Worm (Caenorhabditis elegans): ENCODE results near the gene dyf-17.

dyf-17 gene

ce11 chrV:19131848-19132401 lies 4.6 kb downstream of the dyf-17 start:
- TF ChIP-seq ZK185.1 (tag; optimal IDR thresholded peaks at IDR 0.05; ENCODE audit: poor library complexity, severe bottlenecking) = no peak
- TF ChIP-seq bed-2 (GFP tag; IDR thresholded peaks at IDR 0.05) = no peak
- no peak for TF ChIP-seq nhr-80 (tag; optimal IDR thresholded peaks at IDR 0.05)
- TF ChIP-seq dox-1 (GFP tag; IDR thresholded peaks at IDR 0.05) = no peak
- TF ChIP-seq D2030.7 (GFP tag; IDR thresholded peaks at IDR 0.05) = no peak
- TF ChIP-seq C06A6.2 (GFP tag; conservative IDR thresholded peaks at IDR 0.05) = no peak
- TF ChIP-seq T07F8.4 (tag; optimal IDR thresholded peaks at IDR 0.05) = no peak
- no peak for TF ChIP-seq egrh-3 (GFP tag; IDR thresholded peaks at IDR 0.05)
- no peak for TF ChIP-seq let-526 (GFP tag; IDR thresholded peaks at IDR 0.05)
- no peak for TF ChIP-seq unc-62 (GFP tag; optimal IDR thresholded peaks at IDR 0.05)
- TF ChIP-seq ama-1 (optimal IDR thresholded peaks at IDR 0.05) = no peak
- TF ChIP-seq ama-1 (GFP tag; optimal IDR thresholded peaks at IDR 0.05) = no peak
- no peak for TF ChIP-seq mcd-1 (GFP tag; IDR thresholded peaks at IDR 0.05)
- no peak for TF ChIP-seq tbx-9 (tag; optimal IDR thresholded peaks at IDR 0.05; ENCODE audit: borderline replicate concordance)
- no peak for TF ChIP-seq F39B2.1 (GFP tag; IDR thresholded peaks at IDR 0.05)
- TF ChIP-seq ztf-25 (GFP tag; IDR thresholded peaks at IDR 0.05) = no peak

- TF ChIP-seq dpl-1 (GFP tag; optimal IDR thresholded peaks at IDR 0.05) (peak; percentile 26), sdz-38 (tag; optimal IDR thresholded peaks at IDR 0.05) (no peak), madf-8 (GFP tag; conservative IDR thresholded peaks at IDR 0.05) (peak; percentile 36), B0035.1 (tag; optimal IDR thresholded peaks at IDR 0.05) (no peak), lsy-27 (tag; optimal IDR thresholded peaks at IDR 0.05; ENCODE audit: borderline replicate concordance, insufficient read depth) (no peak), egl-18 (GFP tag; IDR thresholded peaks at IDR 0.05) (no peak), efl-1 (GFP tag; optimal IDR thresholded peaks at IDR 0.05) (peak; percentile 66)
Observed at ce11 chrV:19133507-19133906, 6.2 kb downstream of the dyf-17 start, which contains the start of gene Y39B6A.10. Gene Y39B6A.10, minus strand, starts transcription at chrV:19133607.

ce11 chrV:19136206-19136605 lies 8.9 kb downstream of the dyf-17 start, which contains the start of gene Y39B6A.9:
Gene Y39B6A.9, plus strand, starts transcription at chrV:19136506.
- TF ChIP-seq dpff-1 (tag; optimal IDR thresholded peaks at IDR 0.05) (no peak), nhr-179 (tag; optimal IDR thresholded peaks at IDR 0.05) (no peak), attf-5 (GFP tag; optimal IDR thresholded peaks at IDR 0.05) (no peak), mxl-1 (tag; optimal IDR thresholded peaks at IDR 0.05) (no peak), aptf-2 (GFP tag; conservative IDR thresholded peaks at IDR 0.05) (no peak), ceh-40 (GFP tag; IDR thresholded peaks at IDR 0.05) (no peak), unc-130 (GFP tag; optimal IDR thresholded peaks at IDR 0.05) (no peak), nhr-120 (GFP tag; IDR thresholded peaks at IDR 0.05) (no peak), madf-10 (tag; optimal IDR thresholded peaks at IDR 0.05) (no peak), hsf-1 (GFP tag; IDR thresholded peaks at IDR 0.05) (no peak), B0261.1 (tag; optimal IDR thresholded peaks at IDR 0.05) (no peak), ets-4 (GFP tag; optimal IDR thresholded peaks at IDR 0.05) (no peak), T07F8.4 (tag; optimal IDR thresholded peaks at IDR 0.05) (no peak), xnd-1 (tag; optimal IDR thresholded peaks at IDR 0.05) (no peak), egrh-3 (GFP tag; IDR thresholded peaks at IDR 0.05) (no peak), madf-3 (GFP tag; IDR thresholded peaks at IDR 0.05) (no peak), ztf-18 (tag; optimal IDR thresholded peaks at IDR 0.05) (no peak)

Measured in whole organism, young adult.